Fruit fly (Drosophila melanogaster) whole organism, wandering third instar larva: ENCODE data around the gene PIG-B.

ENCODE experiments used
- Abd-B ChIP-seq: fragments of >200 bp; optimal IDR thresholded peaks from 2 replicates; lab custom pipeline; 2017; ENCODE audit warnings: missing biosample characterization, missing genetic modification characterization
- CG32264 ChIP-seq: fragments of 200-800 bp; sonication (Bioruptor generic); optimal IDR thresholded peaks from 2 replicates; lab custom pipeline; 2016; ENCODE audit warnings: missing biosample characterization, missing genetic modification characterization
- CG9705 ChIP-seq: fragments of 200-800 bp; sonication (Bioruptor generic); optimal IDR thresholded peaks from 2 replicates; lab custom pipeline; 2018; ENCODE audit warnings: missing biosample characterization, mild to moderate bottlenecking, missing genetic modification characterization
- CrebA ChIP-seq: fragments of 200-800 bp; sonication (Bioruptor generic); optimal IDR thresholded peaks from 2 replicates; lab custom pipeline; 2016; ENCODE audit warnings: missing biosample characterization, mild to moderate bottlenecking, missing genetic modification characterization, borderline replicate concordance
- Dfd ChIP-seq: fragments of >200 bp; optimal IDR thresholded peaks from 2 replicates; lab custom pipeline; 2017; ENCODE audit warnings: missing biosample characterization, missing genetic modification characterization
- Dif ChIP-seq: fragments of 200-275, 200-300 bp; sonication (Bioruptor generic); optimal IDR thresholded peaks from 2 replicates; lab custom pipeline; 2018; ENCODE audit warnings: missing biosample characterization, missing genetic modification characterization; ENCODE audit not compliant: partially characterized antibody
- GATAd ChIP-seq: sonication (Bioruptor generic); optimal IDR thresholded peaks from 2 replicates; lab custom pipeline; 2016; ENCODE audit warnings: missing biosample characterization, missing genetic modification characterization
- HLH106 ChIP-seq: fragments of 200-800 bp; optimal IDR thresholded peaks from 3 replicates; lab custom pipeline; 2019; ENCODE audit warnings: missing biosample characterization, mild to moderate bottlenecking, missing genetic modification characterization, moderate library complexity
- Hnf4 ChIP-seq: fragments of 200-800 bp; sonication (Bioruptor generic); optimal IDR thresholded peaks from 2 replicates; lab custom pipeline; 2016; ENCODE audit warnings: missing biosample characterization, mild to moderate bottlenecking, missing genetic modification characterization
- Hr78 ChIP-seq: fragments of >200 bp; optimal IDR thresholded peaks from 2 replicates; lab custom pipeline; 2017; ENCODE audit warnings: missing biosample characterization, missing genetic modification characterization
- Hr83 ChIP-seq: fragments of 200-300 bp; sonication (Bioruptor generic); optimal IDR thresholded peaks from 2 replicates; lab custom pipeline; 2016; ENCODE audit warnings: missing biosample characterization, mild to moderate bottlenecking, missing genetic modification characterization, moderate library complexity; ENCODE audit not compliant: poor library complexity, severe bottlenecking
- Jra ChIP-seq: sonication (Bioruptor generic); optimal IDR thresholded peaks from 2 replicates; lab custom pipeline; 2016; ENCODE audit warnings: missing biosample characterization, missing genetic modification characterization
- Mio ChIP-seq: sonication (Bioruptor generic); optimal IDR thresholded peaks from 2 replicates; lab custom pipeline; 2016; ENCODE audit warnings: missing biosample characterization, missing genetic modification characterization
- Myc ChIP-seq: fragments of >200 bp; optimal IDR thresholded peaks from 2 replicates; lab custom pipeline; 2017
- N ChIP-seq: fragments of >200 bp; optimal IDR thresholded peaks from 2 replicates; lab custom pipeline; 2018; ENCODE audit warnings: missing biosample characterization, missing external identifiers, missing genetic modification characterization
- OdsH ChIP-seq: fragments of 200-800 bp; sonication (Bioruptor generic); optimal IDR thresholded peaks from 2 replicates; lab custom pipeline; 2016; ENCODE audit warnings: missing biosample characterization, mild to moderate bottlenecking, missing genetic modification characterization
- Rel ChIP-seq, 2 experiments: fragments of 200-800 bp; sonication (Bioruptor generic) in 1 of 2; optimal IDR thresholded peaks; 2 replicates in 1 of 2; 3 replicates in 1 of 2; lab custom pipeline; 2016 to 2019; ENCODE audit warnings: mild to moderate bottlenecking in 2 of 2, missing biosample characterization in 2 of 2, missing genetic modification characterization in 2 of 2, moderate library complexity in 1 of 2
- Sp1 ChIP-seq: fragments of 200-800 bp; sonication (Bioruptor generic); optimal IDR thresholded peaks from 3 replicates; lab custom pipeline; 2019; ENCODE audit warnings: missing biosample characterization, mild to moderate bottlenecking, missing genetic modification characterization, moderate library complexity
- Vsx2 ChIP-seq: fragments of 200-300, 225-300 bp; sonication (Bioruptor generic); optimal IDR thresholded peaks from 2 replicates; lab custom pipeline; 2018; ENCODE audit warnings: missing biosample characterization, missing genetic modification characterization; ENCODE audit not compliant: partially characterized antibody
- br ChIP-seq: fragments of 200-800 bp; sonication (Bioruptor generic); optimal IDR thresholded peaks from 2 replicates; lab custom pipeline; 2016; ENCODE audit warnings: missing biosample characterization, missing genetic modification characterization
- brk ChIP-seq: fragments of 200-800 bp; sonication (Bioruptor generic); optimal IDR thresholded peaks from 2 replicates; lab custom pipeline; 2016; ENCODE audit warnings: missing biosample characterization, mild to moderate bottlenecking, missing genetic modification characterization
- dl ChIP-seq, 2 experiments: fragments of 175-275, 200-275 bp in 1 of 2; fragments of 200-275 bp in 1 of 2; sonication (Bioruptor generic); optimal IDR thresholded peaks; lab custom pipeline; 2018; ENCODE audit warnings: mild to moderate bottlenecking in 2 of 2, missing biosample characterization in 2 of 2, missing genetic modification characterization in 2 of 2, moderate library complexity in 2 of 2; ENCODE audit not compliant: partially characterized antibody in 2 of 2, insufficient read depth in 1 of 2
- dmrt93B ChIP-seq: fragments of 200-800 bp; sonication (Bioruptor generic); optimal IDR thresholded peaks from 2 replicates; lab custom pipeline; 2018; ENCODE audit warnings: missing biosample characterization, mild to moderate bottlenecking, missing genetic modification characterization
- dsf ChIP-seq: sonication (Bioruptor generic); optimal IDR thresholded peaks from 2 replicates; lab custom pipeline; 2016; ENCODE audit warnings: missing biosample characterization, missing genetic modification characterization, borderline replicate concordance
- ey ChIP-seq: fragments of 200-800 bp; sonication (Bioruptor generic); optimal IDR thresholded peaks from 2 replicates; lab custom pipeline; 2016; ENCODE audit warnings: missing biosample characterization, missing genetic modification characterization
- foxo ChIP-seq, 2 experiments: fragments of 200-800 bp; sonication (Bioruptor generic); optimal IDR thresholded peaks; 2 replicates in 1 of 2; 3 replicates in 1 of 2; lab custom pipeline; 2016 to 2017; ENCODE audit warnings: missing biosample characterization in 2 of 2, missing genetic modification characterization in 2 of 2
- fru ChIP-seq: fragments of 200-800 bp; sonication (Bioruptor generic); optimal IDR thresholded peaks from 3 replicates; lab custom pipeline; 2016; ENCODE audit warnings: missing biosample characterization, mild to moderate bottlenecking, missing genetic modification characterization
- h ChIP-seq: fragments of 200-800 bp; sonication (Bioruptor generic); optimal IDR thresholded peaks from 3 replicates; lab custom pipeline; 2016; ENCODE audit warnings: missing biosample characterization, mild to moderate bottlenecking, missing genetic modification characterization
- lola ChIP-seq: fragments of >200 bp; optimal IDR thresholded peaks from 2 replicates; lab custom pipeline; 2017; ENCODE audit warnings: missing biosample characterization, missing genetic modification characterization
- pan ChIP-seq: fragments of >200 bp; optimal IDR thresholded peaks from 2 replicates; lab custom pipeline; 2017
- psq ChIP-seq: fragments of 200-800 bp; sonication (Bioruptor generic); optimal IDR thresholded peaks from 3 replicates; lab custom pipeline; 2017; ENCODE audit warnings: missing biosample characterization, mild to moderate bottlenecking, missing genetic modification characterization, moderate library complexity
- rgr ChIP-seq: fragments of 200-800 bp; sonication (Bioruptor generic); optimal IDR thresholded peaks from 3 replicates; lab custom pipeline; 2016; ENCODE audit warnings: missing biosample characterization, mild to moderate bottlenecking, missing genetic modification characterization
- sage ChIP-seq: fragments of 200-800 bp; sonication (Bioruptor generic); optimal IDR thresholded peaks from 2 replicates; lab custom pipeline; 2016; ENCODE audit warnings: missing biosample characterization, mild to moderate bottlenecking, missing genetic modification characterization
- sv ChIP-seq: fragments of 200-800 bp; sonication (Bioruptor generic); optimal IDR thresholded peaks from 3 replicates; lab custom pipeline; 2016; ENCODE audit warnings: missing biosample characterization, missing genetic modification characterization
- tai ChIP-seq: sonication (Bioruptor generic); optimal IDR thresholded peaks from 2 replicates; lab custom pipeline; 2016; ENCODE audit warnings: missing biosample characterization, missing genetic modification characterization
- usp ChIP-seq: fragments of >200 bp; optimal IDR thresholded peaks from 2 replicates; lab custom pipeline; 2017; ENCODE audit warnings: missing biosample characterization, missing genetic modification characterization
- woc ChIP-seq: sonication (Bioruptor generic); optimal IDR thresholded peaks from 2 replicates; lab custom pipeline; 2016; ENCODE audit warnings: missing biosample characterization, mild to moderate bottlenecking, missing genetic modification characterization

The PIG-B gene

DNA sequence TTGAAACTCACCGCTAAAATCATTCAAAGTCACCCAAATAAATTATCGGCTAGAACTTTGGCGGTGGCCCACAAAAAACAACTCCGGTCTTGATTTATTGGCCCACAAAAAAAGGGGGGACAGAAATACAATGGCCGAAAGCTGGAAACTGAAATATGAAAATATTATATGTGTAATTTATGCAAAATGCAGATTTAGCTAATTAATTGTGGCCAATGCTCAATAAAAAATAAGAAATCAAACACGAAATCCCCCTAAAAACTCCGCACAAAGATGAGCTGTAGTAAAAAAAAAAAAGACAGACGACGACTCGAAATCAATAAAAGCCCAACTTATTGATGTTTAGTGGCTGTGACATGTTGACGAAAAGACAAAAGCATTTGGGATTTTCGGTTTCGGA, 38.7 kb downstream of the PIG-B start:
- TF ChIP-seq CG9705 (GFP tag; lab: Kevin White, UChicago) (no peak), Jra (GFP tag; lab: Kevin White, UChicago) (no peak), OdsH (GFP tag; lab: Kevin White, UChicago) (no peak), usp (GFP tag; lab: Kevin White, UChicago) (no peak), foxo (GFP tag; optimal IDR thresholded peaks at IDR 0.05; lab: Kevin White, UChicago) (no peak), Dfd (GFP tag; lab: Kevin White, UChicago) (no peak), CrebA (GFP tag; lab: Kevin White, UChicago) (no peak), CG32264 (GFP tag; lab: Kevin White, UChicago) (no peak), br (GFP tag; lab: Kevin White, UChicago) (no peak)

DNA sequence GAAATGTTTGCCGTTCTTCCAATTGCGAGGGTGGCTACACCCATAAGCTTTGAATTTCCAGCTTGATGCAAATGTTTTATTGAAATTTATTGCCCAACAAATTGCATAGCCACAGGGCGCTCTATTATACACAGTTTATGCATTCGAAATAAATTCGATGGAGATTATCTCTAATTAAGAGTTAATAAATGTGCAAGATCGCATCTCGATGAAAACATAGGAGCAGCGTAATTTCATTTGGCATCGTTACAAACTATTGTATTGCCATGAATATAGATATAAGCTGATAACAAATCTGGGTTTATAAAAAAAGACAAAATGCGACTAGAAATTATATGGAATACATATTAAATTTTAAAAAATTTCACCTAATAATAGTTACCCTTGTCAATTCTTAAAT, 39.4 kb downstream of the PIG-B start:
- TF ChIP-seq rgr, result no peak
- TF ChIP-seq Hnf4 (GFP tag; lab: Kevin White, UChicago), result no peak
- TF ChIP-seq N (GFP tag; lab: Kevin White, UChicago), result no peak
- no peak for TF ChIP-seq h (GFP tag; lab: Kevin White, UChicago)
- TF ChIP-seq dl (GFP tag; optimal IDR thresholded peaks at IDR 0.05; lab: Kevin White, UChicago; ENCODE audit: insufficient read depth in 1 of 2, partially characterized antibody in 2 of 2), result no peak
- TF ChIP-seq CrebA (GFP tag; lab: Kevin White, UChicago), result no peak
- no peak for TF ChIP-seq Mio (GFP tag; lab: Kevin White, UChicago)

DNA sequence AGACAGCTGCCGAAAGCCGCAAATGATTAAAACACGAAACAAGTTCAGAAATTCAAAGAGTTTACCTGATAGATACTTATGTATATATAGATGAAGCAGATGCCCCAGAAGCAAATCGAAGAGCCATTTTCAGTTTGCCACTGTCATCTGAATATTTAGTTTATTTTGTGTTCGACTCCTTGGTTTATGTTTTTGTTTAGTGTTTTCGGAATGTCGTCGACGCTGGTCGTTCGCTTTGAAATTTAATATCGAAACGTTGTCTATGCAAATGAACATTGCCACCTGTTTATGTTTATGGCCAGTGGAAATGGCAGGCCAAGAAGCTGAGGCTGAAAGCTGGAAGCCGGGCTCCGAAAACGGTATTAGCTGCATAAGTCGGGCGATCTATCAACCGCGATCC, 40.0 kb downstream of the PIG-B start:
- TF ChIP-seq lola (GFP tag; lab: Kevin White, UChicago) (no peak), rgr (no peak), h (GFP tag; lab: Kevin White, UChicago) (no peak), sage (GFP tag; lab: Kevin White, UChicago) (no peak), GATAd (GFP tag; lab: Kevin White, UChicago) (no peak), psq (GFP tag; lab: Kevin White, UChicago) (no peak), Hr78 (GFP tag; lab: Kevin White, UChicago) (no peak), usp (GFP tag; lab: Kevin White, UChicago) (no peak), woc (no peak), CG32264 (GFP tag; lab: Kevin White, UChicago) (no peak), Vsx2 (GFP tag; lab: Kevin White, UChicago) (no peak), OdsH (GFP tag; lab: Kevin White, UChicago) (no peak)

DNA sequence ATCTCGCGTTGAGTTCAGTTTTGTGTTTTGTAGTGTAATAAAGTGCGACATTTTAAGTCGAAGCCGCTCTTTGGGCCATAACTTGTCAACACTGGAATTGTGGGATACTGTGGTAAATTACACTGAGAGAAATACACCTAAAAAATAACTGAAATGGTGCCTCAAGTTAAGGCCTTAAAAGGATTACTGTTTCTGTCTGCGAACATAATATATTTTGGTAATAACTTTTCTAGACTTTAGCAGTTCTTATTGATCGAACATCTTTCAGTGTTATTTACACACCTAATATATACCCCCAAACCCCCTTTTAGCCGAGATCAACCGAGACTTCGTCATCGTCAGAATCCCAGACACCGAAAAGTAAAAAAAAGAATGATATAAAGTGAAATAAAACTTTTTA, 40.8 kb downstream of the PIG-B start:
- TF ChIP-seq Hnf4 (GFP tag; lab: Kevin White, UChicago) (no peak), sv (GFP tag; lab: Kevin White, UChicago) (no peak), CrebA (GFP tag; lab: Kevin White, UChicago) (no peak), pan (lab: Kevin White, UChicago) (no peak), HLH106 (tag; lab: Kevin White, UChicago) (peak; percentile 15), Dif (GFP tag; lab: Kevin White, UChicago) (no peak), h (GFP tag; lab: Kevin White, UChicago) (peak; percentile 53), foxo (GFP tag; optimal IDR thresholded peaks at IDR 0.05; lab: Kevin White, UChicago) (peak in 1 of 2 experiments; percentile 37), Jra (GFP tag; lab: Kevin White, UChicago) (no peak), fru (GFP tag; lab: Kevin White, UChicago) (peak; percentile 8), usp (GFP tag; lab: Kevin White, UChicago) (no peak), Rel (GFP tag; optimal IDR thresholded peaks at IDR 0.05; lab: Kevin White, UChicago) (no peak), Rel (tag; optimal IDR thresholded peaks at IDR 0.05; lab: Kevin White, UChicago) (no peak), lola (GFP tag; lab: Kevin White, UChicago) (no peak), Sp1 (GFP tag; lab: Kevin White, UChicago) (no peak), Hr78 (GFP tag; lab: Kevin White, UChicago) (no peak), ey (GFP tag; lab: Kevin White, UChicago) (peak; percentile 35), dsf (no peak), Hr83 (GFP tag; lab: Kevin White, UChicago) (no peak), brk (GFP tag; lab: Kevin White, UChicago) (no peak), psq (GFP tag; lab: Kevin White, UChicago) (no peak), N (GFP tag; lab: Kevin White, UChicago) (no peak), tai (no peak), Abd-B (no peak), CG9705 (GFP tag; lab: Kevin White, UChicago) (no peak), OdsH (GFP tag; lab: Kevin White, UChicago) (peak; percentile 3), Vsx2 (GFP tag; lab: Kevin White, UChicago) (no peak), rgr (peak; percentile 13), woc (no peak), br (GFP tag; lab: Kevin White, UChicago) (peak; percentile 16), sage (GFP tag; lab: Kevin White, UChicago) (no peak), dmrt93B (GFP tag; lab: Kevin White, UChicago) (no peak), Myc (lab: Kevin White, UChicago) (no peak)
